Worm (Caenorhabditis elegans): Measurements from ENCODE around the gene tag-209.

- TF ChIP-seq Y55F3AM.14 (GFP tag; optimal IDR thresholded peaks at IDR 0.05) (no peak), lin-39 (tag; optimal IDR thresholded peaks at IDR 0.05) (no peak), snpc-4 (tag; optimal IDR thresholded peaks at IDR 0.05) (no peak), skn-1 (tag; optimal IDR thresholded peaks at IDR 0.05) (no peak)
Measured at ce11 chrII:10761653-10762052, 25.5 kb upstream of the tag-209 start.
